Worm (Caenorhabditis elegans) whole organism, L4/young adult: ENCODE measurements around the gene C14A6.7.

Source experiments
- W03F9.2 ChIP-seq: fragments of 150-350 bp; optimal IDR thresholded peaks from 2 replicates; lab custom pipeline; 2014; ENCODE audit warnings: missing biosample characterization, missing genetic modification characterization
- dao-5 ChIP-seq: sonication (generic microtip); optimal IDR thresholded peaks from 2 replicates; lab custom pipeline; 2016; ENCODE audit warnings: missing genotype, missing genetic modification characterization, moderate library complexity, missing compliant biosample characterization
- him-1 ChIP-seq: sonication (generic microtip); optimal IDR thresholded peaks from 2 replicates; lab custom pipeline; 2016; ENCODE audit warnings: missing genotype, missing genetic modification reagents, missing genetic modification characterization, missing compliant biosample characterization

ce11 chrV:18168266-18168665 is at the start of gene C14A6.7:
- TF ChIP-seq him-1 (tag; lab: Kevin White, UChicago), result no peak
- TF ChIP-seq W03F9.2, result no peak
- TF ChIP-seq dao-5 (tag; lab: Kevin White, UChicago), result no peak
